Fruit fly (Drosophila melanogaster) whole organism, adult: Measurements from ENCODE around the gene Fitm.

Experiments used
- CG11617 ChIP-seq: fragments of 200-800 bp; sonication (Bioruptor generic); optimal IDR thresholded peaks from 2 replicates; lab custom pipeline; 2017; ENCODE audit warnings: mild to moderate bottlenecking, missing biosample characterization, missing genetic modification reagents, missing genetic modification characterization
- CG14711 ChIP-seq: fragments of 200-800 bp; sonication (Bioruptor generic); optimal IDR thresholded peaks from 2 replicates; lab custom pipeline; 2018; ENCODE audit warnings: missing biosample characterization, mild to moderate bottlenecking, missing genetic modification characterization, moderate library complexity
- CG33017 ChIP-seq: fragments of 200-800 bp; sonication (Bioruptor generic); optimal IDR thresholded peaks from 2 replicates; lab custom pipeline; 2018; ENCODE audit warnings: missing biosample characterization, mild to moderate bottlenecking, missing genetic modification characterization, moderate library complexity
- CG5204 ChIP-seq: fragments of 200-800 bp; sonication (Bioruptor generic); optimal IDR thresholded peaks from 2 replicates; lab custom pipeline; 2016; ENCODE audit warnings: missing biosample characterization, missing genetic modification characterization
- Mnt ChIP-seq: fragments of 200-800 bp; sonication (Bioruptor generic); optimal IDR thresholded peaks from 2 replicates; lab custom pipeline; 2016; ENCODE audit warnings: missing biosample characterization, mild to moderate bottlenecking, missing genetic modification characterization
- bab1 ChIP-seq: fragments of 200-800 bp; sonication (Bioruptor generic); optimal IDR thresholded peaks from 3 replicates; lab custom pipeline; 2019; ENCODE audit warnings: missing biosample characterization, mild to moderate bottlenecking, missing genetic modification characterization, moderate library complexity
- cnc ChIP-seq, 2 experiments: fragments of >200 bp; optimal IDR thresholded peaks; 2 replicates each; lab custom pipeline; 2017
- kay ChIP-seq: fragments of 200-800 bp; sonication (Bioruptor generic); peaks from one replicate; lab custom pipeline; 2016; ENCODE audit warnings: missing biosample characterization, missing genetic modification characterization, borderline replicate concordance
- pad ChIP-seq: fragments of 200-800 bp; sonication (Bioruptor generic); optimal IDR thresholded peaks from 3 replicates; lab custom pipeline; 2017; ENCODE audit warnings: missing biosample characterization, missing genetic modification characterization, mild to moderate bottlenecking, moderate library complexity, missing genetic modification reagents
- toe ChIP-seq: fragments of 200-800 bp; sonication (Bioruptor generic); optimal IDR thresholded peaks from 2 replicates; lab custom pipeline; 2016; ENCODE audit warnings: missing biosample characterization, missing genetic modification characterization

dm6 chr3L:5182994-5183566 lies 37.2 kb upstream of the Fitm start:
- TF ChIP-seq toe = no peak
- TF ChIP-seq pad (GFP tag; lab: Kevin White, UChicago) = no peak
- TF ChIP-seq CG33017 (tag; lab: Kevin White, UChicago) = no peak
- TF ChIP-seq Mnt (GFP tag; lab: Kevin White, UChicago) = no peak
- no peak for TF ChIP-seq CG14711
- no peak for TF ChIP-seq CG5204 (GFP tag; lab: Kevin White, UChicago)
- TF ChIP-seq CG11617 (GFP tag; lab: Kevin White, UChicago) = no peak
- TF ChIP-seq bab1 = no peak
- TF ChIP-seq cnc (optimal IDR thresholded peaks at IDR 0.05; lab: Kevin White, UChicago) = no peak
- TF ChIP-seq kay (GFP tag; lab: Kevin White, UChicago) = no peak
